Worm (Caenorhabditis elegans) whole organism, L2 larva: ENCODE data around the gene sri-1.

Experiments
- C34F6.9 ChIP-seq: fragments of 150-350 bp; optimal IDR thresholded peaks from 2 replicates; lab custom pipeline; 2014; ENCODE audit warnings: missing biosample characterization, missing genetic modification characterization
- F13H6.1 ChIP-seq: sonication (generic microtip); optimal IDR thresholded peaks from 2 replicates; lab custom pipeline; 2016; ENCODE audit warnings: missing genetic modification characterization, missing compliant biosample characterization
- R02D3.7 ChIP-seq: fragments of 150-350 bp; optimal IDR thresholded peaks from 2 replicates; lab custom pipeline; 2014; ENCODE audit warnings: missing biosample characterization, missing genetic modification characterization
- aly-2 ChIP-seq: fragments of 150-350 bp; optimal IDR thresholded peaks from 2 replicates; lab custom pipeline; 2014; ENCODE audit warnings: missing biosample characterization, missing genetic modification characterization
- ama-1 ChIP-seq: fragments of 150-350 bp; optimal IDR thresholded peaks from 2 replicates; lab custom pipeline; 2018; ENCODE audit warnings: inconsistent platforms
- blmp-1 ChIP-seq: sonication (generic microtip); optimal IDR thresholded peaks from 2 replicates; lab custom pipeline; 2017; ENCODE audit warnings: missing genetic modification characterization, mild to moderate bottlenecking, missing compliant biosample characterization, antibody characterized with exemption, moderate library complexity; ENCODE audit not compliant: insufficient read depth
- ceh-82 ChIP-seq: fragments of 150-350 bp; optimal IDR thresholded peaks from 2 replicates; lab custom pipeline; 2014; ENCODE audit warnings: missing biosample characterization, missing genetic modification characterization
- dmd-4 ChIP-seq: sonication (generic microtip); optimal IDR thresholded peaks from 2 replicates; lab custom pipeline; 2017; ENCODE audit warnings: missing biosample characterization, missing genetic modification characterization
- elt-1 ChIP-seq: fragments of 150-350 bp; optimal IDR thresholded peaks from 2 replicates; lab custom pipeline; 2014; ENCODE audit warnings: missing biosample characterization, missing genetic modification characterization
- elt-3 ChIP-seq: sonication (generic microtip); optimal IDR thresholded peaks from 2 replicates; lab custom pipeline; 2017; ENCODE audit warnings: missing biosample characterization, missing genetic modification characterization
- fos-1 ChIP-seq: fragments of 150-350 bp; optimal IDR thresholded peaks from 2 replicates; lab custom pipeline; 2014; ENCODE audit warnings: missing biosample characterization, missing genetic modification characterization
- gmeb-1 ChIP-seq: fragments of 150-350 bp; optimal IDR thresholded peaks from 2 replicates; lab custom pipeline; 2014; ENCODE audit warnings: missing biosample characterization, missing genetic modification characterization
- lin-11 ChIP-seq: fragments of 150-350 bp; sonication (generic microtip); optimal IDR thresholded peaks from 2 replicates; lab custom pipeline; 2014; ENCODE audit warnings: missing biosample characterization, missing genetic modification characterization, inconsistent platforms, mixed read lengths
- lin-13 ChIP-seq: fragments of 150-350 bp; optimal IDR thresholded peaks from 2 replicates; lab custom pipeline; 2014; ENCODE audit warnings: missing biosample characterization, missing genetic modification reagents, missing genetic modification characterization
- lin-39 ChIP-seq: fragments of 150-350 bp; optimal IDR thresholded peaks from 2 replicates; lab custom pipeline; 2014; ENCODE audit warnings: missing biosample characterization, missing genetic modification reagents, missing genetic modification characterization
- lsy-2 ChIP-seq, 2 experiments: fragments of 150-350 bp in 1 of 2; sonication (generic microtip) in 1 of 2; optimal IDR thresholded peaks; 2 replicates each; lab custom pipeline; 2014 to 2017; ENCODE audit warnings: missing biosample characterization in 2 of 2, missing genetic modification characterization in 2 of 2
- mab-5 ChIP-seq: fragments of 150-350 bp; optimal IDR thresholded peaks from 2 replicates; lab custom pipeline; 2014; ENCODE audit warnings: missing biosample characterization, missing genetic modification characterization
- mbf-1 ChIP-seq: sonication (generic microtip); optimal IDR thresholded peaks from 2 replicates; lab custom pipeline; 2017; ENCODE audit warnings: missing biosample characterization, missing genetic modification characterization
- mdl-1 ChIP-seq, 2 experiments: fragments of 150-350 bp in 1 of 2; sonication (generic microtip) in 1 of 2; optimal IDR thresholded peaks; 2 replicates each; lab custom pipeline; 2017; ENCODE audit warnings: missing biosample characterization in 2 of 2, missing genetic modification characterization in 2 of 2
- nhr-10 ChIP-seq: sonication (generic microtip); optimal IDR thresholded peaks from 2 replicates; lab custom pipeline; 2017; ENCODE audit warnings: missing biosample characterization, missing genetic modification characterization
- nhr-11 ChIP-seq: fragments of 150-350 bp; optimal IDR thresholded peaks from 2 replicates; lab custom pipeline; 2014; ENCODE audit warnings: missing biosample characterization, missing genetic modification characterization
- nhr-12 ChIP-seq: fragments of 150-350 bp; optimal IDR thresholded peaks from 2 replicates; lab custom pipeline; 2014; ENCODE audit warnings: missing biosample characterization, missing genetic modification characterization
- nhr-129 ChIP-seq: fragments of 150-350 bp; optimal IDR thresholded peaks from 2 replicates; lab custom pipeline; 2014; ENCODE audit warnings: missing biosample characterization, missing genetic modification characterization
- nhr-237 ChIP-seq: fragments of 150-350 bp; optimal IDR thresholded peaks from 2 replicates; lab custom pipeline; 2014; ENCODE audit warnings: missing biosample characterization, missing genetic modification characterization
- nhr-6 ChIP-seq: fragments of 150-350 bp; optimal IDR thresholded peaks from 2 replicates; lab custom pipeline; 2014; ENCODE audit warnings: missing biosample characterization, missing genetic modification characterization
- nhr-77 ChIP-seq: fragments of 150-350 bp; optimal IDR thresholded peaks from 2 replicates; lab custom pipeline; 2014; ENCODE audit warnings: missing biosample characterization, missing genetic modification characterization
- peb-1 ChIP-seq: fragments of 150-350 bp; optimal IDR thresholded peaks from 2 replicates; lab custom pipeline; 2014; ENCODE audit warnings: missing biosample characterization, missing genetic modification characterization
- sma-3 ChIP-seq: sonication (generic microtip); optimal IDR thresholded peaks from 2 replicates; lab custom pipeline; 2016; ENCODE audit warnings: missing genetic modification reagents, missing genetic modification characterization, missing compliant biosample characterization
- sma-9 ChIP-seq, 2 experiments: fragments of 150-350 bp in 1 of 2; sonication (generic microtip) in 1 of 2; optimal IDR thresholded peaks; 2 replicates each; lab custom pipeline; 2014 to 2016; ENCODE audit warnings: missing genetic modification characterization in 2 of 2, mild to moderate bottlenecking in 1 of 2, missing biosample characterization in 1 of 2, missing compliant biosample characterization in 1 of 2, missing genetic modification reagents in 1 of 2, moderate library complexity in 1 of 2
- snpc-4 ChIP-seq: fragments of 150-350 bp; optimal IDR thresholded peaks from 2 replicates; lab custom pipeline; 2014; ENCODE audit warnings: missing biosample characterization, missing genetic modification characterization
- unc-39 ChIP-seq: fragments of 150-350 bp; optimal IDR thresholded peaks from 2 replicates; lab custom pipeline; 2014; ENCODE audit warnings: missing biosample characterization, missing genetic modification characterization
- unc-55 ChIP-seq: fragments of 150-350 bp; sonication (generic microtip); optimal IDR thresholded peaks from 3 replicates; lab custom pipeline; 2014; ENCODE audit warnings: missing biosample characterization, missing genetic modification reagents, missing genetic modification characterization
- unc-62 ChIP-seq: fragments of 150-350 bp; optimal IDR thresholded peaks from 2 replicates; lab custom pipeline; 2014; ENCODE audit warnings: missing biosample characterization, missing genetic modification reagents, missing genetic modification characterization
- zag-1 ChIP-seq: fragments of 150-350 bp; optimal IDR thresholded peaks from 2 replicates; lab custom pipeline; 2014; ENCODE audit warnings: missing biosample characterization, missing genetic modification characterization
- ztf-11 ChIP-seq: sonication (generic microtip); optimal IDR thresholded peaks from 2 replicates; lab custom pipeline; 2017; ENCODE audit warnings: missing biosample characterization, missing genetic modification characterization
- ztf-4 ChIP-seq: fragments of 150-350 bp; optimal IDR thresholded peaks from 2 replicates; lab custom pipeline; 2014; ENCODE audit warnings: missing biosample characterization, missing genetic modification characterization

The sri-1 gene

ce11 chrV:15970820-15971219 lies 3.4 kb upstream of the sri-1 start:
- no peak for TF ChIP-seq nhr-129 (tag; lab: Kevin White, UChicago)
- no peak for TF ChIP-seq C34F6.9
- TF ChIP-seq ztf-11 (tag; lab: Kevin White, UChicago): no peak
- TF ChIP-seq ceh-82: no peak
- TF ChIP-seq lsy-2 (tag; optimal IDR thresholded peaks at IDR 0.05; lab: Kevin White, UChicago): no peak
- no peak for TF ChIP-seq unc-55 (GFP tag; lab: Kevin White, UChicago)
- TF ChIP-seq snpc-4 (tag; lab: Kevin White, UChicago): no peak
- TF ChIP-seq dmd-4 (tag; lab: Kevin White, UChicago): no peak
- TF ChIP-seq lin-39 (tag; lab: Kevin White, UChicago): no peak
- no peak for TF ChIP-seq mdl-1 (tag; optimal IDR thresholded peaks at IDR 0.05; lab: Kevin White, UChicago)
- no peak for TF ChIP-seq lin-11 (tag; lab: Kevin White, UChicago)
- TF ChIP-seq ama-1 (lab: Kevin White, UChicago): no peak
- TF ChIP-seq zag-1 (tag; lab: Kevin White, UChicago): no peak
- TF ChIP-seq elt-1 (tag; lab: Kevin White, UChicago): no peak
- no peak for TF ChIP-seq elt-3 (tag; lab: Kevin White, UChicago)
- no peak for TF ChIP-seq mbf-1 (tag; lab: Kevin White, UChicago)
- TF ChIP-seq lin-13 (GFP tag; lab: Kevin White, UChicago): no peak
- TF ChIP-seq unc-39 (tag; lab: Kevin White, UChicago): no peak

ce11 chrV:15969653-15970052 lies 2.2 kb upstream of the sri-1 start, which contains the start of gene F36G9.7:
Gene F36G9.7, minus strand, starts transcription at chrV:15969753.
- TF ChIP-seq mbf-1 (tag; lab: Kevin White, UChicago) (no peak), unc-55 (GFP tag; lab: Kevin White, UChicago) (no peak), blmp-1 (tag; lab: Kevin White, UChicago) (no peak), nhr-77 (tag; lab: Kevin White, UChicago) (no peak), aly-2 (no peak), elt-3 (tag; lab: Kevin White, UChicago) (no peak), ztf-4 (no peak), fos-1 (tag; lab: Kevin White, UChicago) (no peak), nhr-11 (tag; lab: Kevin White, UChicago) (no peak), unc-39 (tag; lab: Kevin White, UChicago) (no peak), nhr-12 (no peak), dmd-4 (tag; lab: Kevin White, UChicago) (no peak), zag-1 (tag; lab: Kevin White, UChicago) (no peak)

- TF ChIP-seq mbf-1 (tag; lab: Kevin White, UChicago) (no peak), mdl-1 (tag; optimal IDR thresholded peaks at IDR 0.05; lab: Kevin White, UChicago) (no peak), nhr-129 (tag; lab: Kevin White, UChicago) (no peak), aly-2 (no peak), elt-3 (tag; lab: Kevin White, UChicago) (no peak), unc-55 (GFP tag; lab: Kevin White, UChicago) (no peak), zag-1 (tag; lab: Kevin White, UChicago) (no peak), nhr-6 (tag; lab: Kevin White, UChicago) (no peak), elt-1 (tag; lab: Kevin White, UChicago) (no peak), nhr-237 (tag; lab: Kevin White, UChicago) (no peak), unc-62 (GFP tag; lab: Kevin White, UChicago) (no peak)
Measured at ce11 chrV:15965114-15965513, 2.3 kb downstream of the sri-1 start, which contains the start of gene sri-2. Gene sri-2, minus strand, starts transcription at chrV:15965214.

DNA sequence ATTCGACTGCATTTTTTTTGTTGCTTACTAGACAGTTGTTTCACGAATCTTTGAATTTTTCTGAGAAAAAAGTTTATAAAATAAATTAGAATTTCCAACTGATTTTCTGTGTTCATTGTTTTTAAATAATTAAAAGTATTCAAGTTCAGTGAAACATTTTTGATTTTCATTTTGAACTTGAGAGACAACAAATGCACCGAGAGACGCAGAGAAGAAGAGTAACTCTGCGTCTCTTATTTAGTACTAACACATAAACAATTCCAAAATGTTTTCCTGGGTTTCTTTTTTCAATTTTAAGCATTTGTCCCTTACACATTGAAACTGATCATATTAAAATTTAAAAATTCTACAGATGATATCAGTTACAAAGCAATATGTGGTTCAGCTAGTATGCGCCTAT lies 8.0 kb downstream of the sri-1 start:
- peak; percentile 43 for TF ChIP-seq sma-9 (GFP tag; optimal IDR thresholded peaks at IDR 0.05; lab: Kevin White, UChicago)
- TF ChIP-seq sma-9 (tag; optimal IDR thresholded peaks at IDR 0.05; lab: Kevin White, UChicago): no peak
- no peak for TF ChIP-seq unc-39 (tag; lab: Kevin White, UChicago)
- TF ChIP-seq C34F6.9: peak; percentile 18
- TF ChIP-seq F13H6.1 (tag; lab: Kevin White, UChicago): no peak

ce11 chrV:15957098-15957497 lies 10.3 kb downstream of the sri-1 start, which contains the start of gene F36G9.3:
Gene F36G9.3, plus strand, starts transcription at chrV:15957398.
- TF ChIP-seq nhr-11 (tag; lab: Kevin White, UChicago): no peak
- no peak for TF ChIP-seq mab-5 (tag; lab: Kevin White, UChicago)
- TF ChIP-seq dmd-4 (tag; lab: Kevin White, UChicago): no peak
- TF ChIP-seq aly-2: no peak
- no peak for TF ChIP-seq mbf-1 (tag; lab: Kevin White, UChicago)
- TF ChIP-seq elt-1 (tag; lab: Kevin White, UChicago): no peak
- no peak for TF ChIP-seq R02D3.7 (tag; lab: Kevin White, UChicago)
- no peak for TF ChIP-seq zag-1 (tag; lab: Kevin White, UChicago)
- TF ChIP-seq unc-39 (tag; lab: Kevin White, UChicago): no peak
- TF ChIP-seq peb-1 (tag; lab: Kevin White, UChicago): no peak
- no peak for TF ChIP-seq nhr-10 (tag; lab: Kevin White, UChicago)
- TF ChIP-seq gmeb-1 (tag; lab: Kevin White, UChicago): no peak
- no peak for TF ChIP-seq unc-62 (GFP tag; lab: Kevin White, UChicago)
- TF ChIP-seq lin-13 (GFP tag; lab: Kevin White, UChicago): no peak
- no peak for TF ChIP-seq sma-3 (GFP tag; lab: Kevin White, UChicago)
- TF ChIP-seq blmp-1 (tag; lab: Kevin White, UChicago): no peak
- TF ChIP-seq lin-11 (tag; lab: Kevin White, UChicago): no peak
